Fruit fly (Drosophila melanogaster) whole organism, embryonic: ENCODE measurements around the gene CAH16.

Experiments
- Ada2b ChIP-seq: fragments of 200-800 bp; sonication (Bioruptor generic); IDR thresholded peaks from 2 replicates; pipeline ENCODE4 v1.3.6; 2022; ENCODE audit warnings: missing biosample characterization, missing genetic modification characterization
- Aef1 ChIP-seq: fragments of 200-800 bp; sonication (Bioruptor generic); IDR thresholded peaks from 3 replicates; pipeline ENCODE4 v1.3.6; 2022; ENCODE audit warnings: missing biosample characterization, missing genetic modification characterization
- Atf3 ChIP-seq: fragments of 200-800 bp; sonication (Bioruptor generic); optimal IDR thresholded peaks from 3 replicates; lab custom pipeline; 2016; ENCODE audit warnings: missing biosample characterization, missing genetic modification characterization
- CG10431 ChIP-seq: fragments of 200-800 bp; sonication (Bioruptor generic); optimal IDR thresholded peaks from 3 replicates; lab custom pipeline; 2018; ENCODE audit warnings: missing biosample characterization, mild to moderate bottlenecking, missing genetic modification characterization
- CG10654 ChIP-seq: fragments of 200-800 bp; sonication (Bioruptor generic); optimal IDR thresholded peaks from 2 replicates; lab custom pipeline; 2016; ENCODE audit warnings: missing biosample characterization, missing genetic modification characterization
- CG12236 ChIP-seq: fragments of 200-800 bp; sonication (Bioruptor generic); optimal IDR thresholded peaks from 2 replicates; lab custom pipeline; 2016; ENCODE audit warnings: missing biosample characterization, missing genetic modification characterization
- CG15011 ChIP-seq: fragments of 200-800 bp; sonication (Bioruptor generic); optimal IDR thresholded peaks from 3 replicates; lab custom pipeline; 2018; ENCODE audit warnings: missing biosample characterization, mild to moderate bottlenecking, missing genetic modification characterization
- CG1602 ChIP-seq: fragments of 200-800 bp; sonication (Bioruptor generic); optimal IDR thresholded peaks from 3 replicates; lab custom pipeline; 2016; ENCODE audit warnings: missing biosample characterization, missing genetic modification characterization
- CG2120 ChIP-seq: fragments of 200-800 bp; sonication (Bioruptor generic); optimal IDR thresholded peaks from 3 replicates; lab custom pipeline; 2016; ENCODE audit warnings: missing biosample characterization, missing genetic modification characterization
- CG2678 ChIP-seq: fragments of 200-800 bp; sonication (Bioruptor generic); optimal IDR thresholded peaks from 3 replicates; lab custom pipeline; 2019; ENCODE audit warnings: missing biosample characterization, mild to moderate bottlenecking, missing genetic modification characterization, moderate library complexity
- CG30020 ChIP-seq: fragments of 200-800 bp; optimal IDR thresholded peaks from 2 replicates; lab custom pipeline; 2019; ENCODE audit warnings: missing biosample characterization, mild to moderate bottlenecking, missing genetic modification characterization, moderate library complexity
- CG34422 ChIP-seq: fragments of 200-800 bp; sonication (Bioruptor generic); IDR thresholded peaks from 3 replicates; pipeline ENCODE4 v1.3.6; 2022; ENCODE audit warnings: missing biosample characterization, missing genetic modification characterization
- CG4360 ChIP-seq: fragments of 200-800 bp; sonication (Bioruptor generic); IDR thresholded peaks from 2 replicates; pipeline ENCODE4 v1.3.6; 2022; ENCODE audit warnings: missing biosample characterization, missing genetic modification characterization
- CG6654 ChIP-seq: fragments of 200-800 bp; sonication (Bioruptor generic); optimal IDR thresholded peaks from 2 replicates; lab custom pipeline; 2017; ENCODE audit warnings: missing biosample characterization, mild to moderate bottlenecking, missing genetic modification characterization
- CG6854 ChIP-seq: fragments of 200-800 bp; sonication (Bioruptor generic); optimal IDR thresholded peaks from 3 replicates; lab custom pipeline; 2017; ENCODE audit warnings: missing biosample characterization, mild to moderate bottlenecking, missing genetic modification characterization
- CG7357 ChIP-seq: fragments of 200-800 bp; sonication (Bioruptor generic); IDR thresholded peaks from 3 replicates; pipeline ENCODE4 v1.3.6; 2022; ENCODE audit warnings: missing biosample characterization, missing genetic modification characterization
- CG7372 ChIP-seq: fragments of 200-800 bp; sonication (Bioruptor generic); IDR thresholded peaks from 2 replicates; pipeline ENCODE4 v1.3.6; 2022; ENCODE audit warnings: missing biosample characterization, missing genetic modification characterization
- Ets65A ChIP-seq: fragments of 200-800 bp; sonication (Bioruptor generic); peaks from one replicate; lab custom pipeline; 2016; ENCODE audit warnings: missing biosample characterization, missing genetic modification characterization
- Ets97D ChIP-seq: fragments of 200-800 bp; sonication (Bioruptor generic); optimal IDR thresholded peaks from 3 replicates; lab custom pipeline; 2016; ENCODE audit warnings: missing biosample characterization, missing genetic modification characterization
- Hr51 ChIP-seq, 2 experiments: fragments of 200-800 bp; sonication (Bioruptor generic); optimal IDR thresholded peaks; 2 replicates in 1 of 2; 3 replicates in 1 of 2; lab custom pipeline; 2016 to 2018; ENCODE audit warnings: missing biosample characterization in 2 of 2, missing genetic modification characterization in 2 of 2, mild to moderate bottlenecking in 1 of 2, moderate library complexity in 1 of 2
- Lim3 ChIP-seq: fragments of 200-800 bp; sonication (Bioruptor generic); IDR thresholded peaks from 2 replicates; pipeline ENCODE4 v1.3.6; 2022; ENCODE audit warnings: missing biosample characterization, missing genetic modification characterization
- Lpt ChIP-seq: fragments of >200 bp; optimal IDR thresholded peaks from 2 replicates; lab custom pipeline; 2018; ENCODE audit warnings: missing biosample characterization, missing genetic modification characterization
- MTF-1 ChIP-seq: fragments of 200-800 bp; sonication (Bioruptor generic); optimal IDR thresholded peaks from 2 replicates; lab custom pipeline; 2018; ENCODE audit warnings: missing biosample characterization, mild to moderate bottlenecking, missing genetic modification characterization, borderline replicate concordance
- Myb ChIP-seq: fragments of 200-800 bp; sonication (Bioruptor generic); optimal IDR thresholded peaks from 2 replicates; lab custom pipeline; 2016; ENCODE audit warnings: missing biosample characterization, missing genetic modification characterization
- Optix ChIP-seq: fragments of 200-800 bp; sonication (Bioruptor generic); IDR thresholded peaks from 3 replicates; pipeline ENCODE4 v1.3.6; 2022; ENCODE audit warnings: missing biosample characterization, missing genetic modification characterization
- Sox102F ChIP-seq: fragments of 200-800 bp; sonication (Bioruptor generic); optimal IDR thresholded peaks from 2 replicates; lab custom pipeline; 2018; ENCODE audit warnings: missing biosample characterization, mild to moderate bottlenecking, missing genetic modification characterization, moderate library complexity
- YL-1 ChIP-seq: fragments of 200-800 bp; sonication (Bioruptor generic); optimal IDR thresholded peaks from 3 replicates; lab custom pipeline; 2017; ENCODE audit warnings: missing biosample characterization, mild to moderate bottlenecking, missing genetic modification characterization
- chinmo ChIP-seq: fragments of 200-800 bp; sonication (Bioruptor generic); IDR thresholded peaks from 4 replicates; pipeline ENCODE4 v1.3.6; 2022; ENCODE audit warnings: missing biosample characterization, missing genetic modification characterization; ENCODE audit not compliant: partially characterized antibody
- chm ChIP-seq: fragments of 200-800 bp; sonication (Bioruptor generic); IDR thresholded peaks from 2 replicates; pipeline ENCODE4 v1.3.6; 2022; ENCODE audit warnings: missing biosample characterization, missing genetic modification characterization
- ci ChIP-seq: fragments of 200-800 bp; sonication (Bioruptor generic); IDR thresholded peaks from 3 replicates; pipeline ENCODE4 v1.3.6; 2022; ENCODE audit warnings: missing biosample characterization, missing genetic modification characterization
- corto ChIP-seq: fragments of 200-800 bp; sonication (Bioruptor generic); optimal IDR thresholded peaks from 2 replicates; lab custom pipeline; 2016; ENCODE audit warnings: missing biosample characterization, mild to moderate bottlenecking, missing genetic modification characterization, moderate library complexity
- dmrt11E ChIP-seq: fragments of 200-800 bp; sonication (Bioruptor generic); optimal IDR thresholded peaks from 3 replicates; lab custom pipeline; 2018; ENCODE audit warnings: missing biosample characterization, mild to moderate bottlenecking, missing genetic modification characterization, moderate library complexity
- exex ChIP-seq: fragments of 200-800 bp; sonication (Bioruptor generic); optimal IDR thresholded peaks from 4 replicates; lab custom pipeline; 2018; ENCODE audit warnings: missing biosample characterization, mild to moderate bottlenecking, missing genetic modification characterization, moderate library complexity
- gro ChIP-seq: fragments of 200-800 bp; sonication (Bioruptor generic); optimal IDR thresholded peaks from 2 replicates; lab custom pipeline; 2016; ENCODE audit warnings: missing biosample characterization, missing genetic modification characterization
- gsb ChIP-seq: fragments of 200-800 bp; sonication (Bioruptor generic); IDR thresholded peaks from 2 replicates; pipeline ENCODE4 v1.3.6; 2022; ENCODE audit warnings: missing biosample characterization, missing genetic modification characterization
- ham ChIP-seq: fragments of 200-800 bp; sonication (Bioruptor generic); IDR thresholded peaks from 2 replicates; pipeline ENCODE4 v1.3.6; 2022; ENCODE audit warnings: missing biosample characterization, missing genetic modification characterization
- hb ChIP-seq: fragments of 200-800 bp; sonication (Bioruptor generic); IDR thresholded peaks from 3 replicates; pipeline ENCODE4 v1.3.6; 2022; ENCODE audit warnings: missing biosample characterization, missing genetic modification characterization; ENCODE audit not compliant: partially characterized antibody
- inv ChIP-seq: fragments of 200-800 bp; sonication (Bioruptor generic); IDR thresholded peaks from 2 replicates; pipeline ENCODE4 v1.3.6; 2022; ENCODE audit warnings: missing biosample characterization, missing genetic modification characterization; ENCODE audit not compliant: partially characterized antibody
- jing ChIP-seq: fragments of 200-800 bp; sonication (Bioruptor generic); optimal IDR thresholded peaks from 2 replicates; lab custom pipeline; 2018; ENCODE audit warnings: missing biosample characterization, mild to moderate bottlenecking, missing genetic modification characterization
- kah ChIP-seq: fragments of 200-800 bp; sonication (Bioruptor generic); optimal IDR thresholded peaks from 2 replicates; lab custom pipeline; 2018; ENCODE audit warnings: missing biosample characterization, mild to moderate bottlenecking, missing genetic modification characterization
- onecut ChIP-seq: fragments of 200-800 bp; sonication (Bioruptor generic); IDR thresholded peaks from 2 replicates; pipeline ENCODE4 v1.3.6; 2022; ENCODE audit warnings: missing biosample characterization, missing genetic modification characterization
- pho ChIP-seq: fragments of 200-800 bp; sonication (Bioruptor generic); optimal IDR thresholded peaks from 2 replicates; lab custom pipeline; 2016; ENCODE audit warnings: missing biosample characterization, missing genetic modification characterization
- rib ChIP-seq: fragments of 200-800 bp; sonication (Bioruptor generic); IDR thresholded peaks from 2 replicates; pipeline ENCODE4 v1.3.6; 2022; ENCODE audit warnings: missing biosample characterization, missing genetic modification characterization
- sens-2 ChIP-seq: fragments of 200-800 bp; sonication (Bioruptor generic); IDR thresholded peaks from 2 replicates; pipeline ENCODE4 v1.3.6; 2022; ENCODE audit warnings: missing biosample characterization, missing genetic modification characterization
- sna ChIP-seq: fragments of 200-800 bp; sonication (Bioruptor generic); IDR thresholded peaks from 2 replicates; pipeline ENCODE4 v1.3.6; 2022; ENCODE audit warnings: missing biosample characterization, missing genetic modification characterization; ENCODE audit not compliant: partially characterized antibody
- stc ChIP-seq: fragments of 200-800 bp; sonication (Bioruptor generic); IDR thresholded peaks from 2 replicates; pipeline ENCODE4 v1.3.6; 2022; ENCODE audit warnings: missing biosample characterization, missing genetic modification characterization
- sug ChIP-seq: fragments of 200-800 bp; optimal IDR thresholded peaks from 2 replicates; lab custom pipeline; 2019; ENCODE audit warnings: missing biosample characterization, mild to moderate bottlenecking, missing genetic modification characterization, moderate library complexity
- tin ChIP-seq: fragments of 200-800 bp; sonication (Bioruptor generic); optimal IDR thresholded peaks from 3 replicates; lab custom pipeline; 2016; ENCODE audit warnings: missing biosample characterization, missing genetic modification characterization
- tio ChIP-seq: fragments of 200-800 bp; sonication (Bioruptor generic); optimal IDR thresholded peaks from 2 replicates; lab custom pipeline; 2017; ENCODE audit warnings: missing biosample characterization, missing genetic modification characterization, inconsistent platforms
- vvl ChIP-seq: fragments of 200-800 bp; sonication (Bioruptor generic); IDR thresholded peaks from 2 replicates; pipeline ENCODE4 v1.3.6; 2022; ENCODE audit warnings: missing biosample characterization, missing genetic modification characterization
- wor ChIP-seq: fragments of 200-800 bp; sonication (Bioruptor generic); IDR thresholded peaks from 2 replicates; pipeline ENCODE4 v1.3.6; 2022; ENCODE audit warnings: missing biosample characterization, missing genetic modification characterization

CAH16 gene

dm6 chr3R:31250426-31251034, 9.5 kb upstream of the CAH16 start:
- TF ChIP-seq tio (GFP tag; lab: Kevin White, UChicago) (no peak), rib (GFP tag; lab: Robert Waterston, UW) (no peak), hb (GFP tag; lab: Robert Waterston, UW) (no peak), sna (GFP tag; lab: Robert Waterston, UW) (no peak), chinmo (GFP tag; lab: Robert Waterston, UW) (0 out of 4 replicates have a peak, but pooled peaks have one; percentile 37), kah (GFP tag; lab: Kevin White, UChicago) (no peak), pho (no peak), YL-1 (GFP tag; lab: Kevin White, UChicago) (no peak), wor (GFP tag; lab: Robert Waterston, UW) (no peak), CG15011 (no peak), CG30020 (no peak), CG10654 (GFP tag; lab: Kevin White, UChicago) (no peak), Aef1 (no peak), exex (tag; lab: Kevin White, UChicago) (peak; percentile 38), CG7357 (GFP tag; lab: Robert Waterston, UW) (no peak), Lpt (no peak), corto (GFP tag; lab: Kevin White, UChicago) (no peak), vvl (GFP tag; lab: Robert Waterston, UW) (no peak), Hr51 (GFP tag; optimal IDR thresholded peaks at IDR 0.05; lab: Kevin White, UChicago) (no peak), Lim3 (GFP tag; lab: Robert Waterston, UW) (no peak), chm (GFP tag; lab: Robert Waterston, UW) (no peak), Ets97D (GFP tag; lab: Kevin White, UChicago) (no peak), stc (GFP tag; lab: Robert Waterston, UW) (no peak), CG2678 (tag; lab: Kevin White, UChicago) (no peak), inv (GFP tag; lab: Robert Waterston, UW) (no peak), sens-2 (GFP tag; lab: Robert Waterston, UW) (no peak), dmrt11E (tag; lab: Kevin White, UChicago) (no peak), CG12236 (GFP tag; lab: Kevin White, UChicago) (no peak), Optix (GFP tag; lab: Robert Waterston, UW) (no peak), tin (GFP tag; lab: Kevin White, UChicago) (no peak), MTF-1 (GFP tag; lab: Kevin White, UChicago) (no peak), Sox102F (GFP tag; lab: Kevin White, UChicago) (no peak), ham (GFP tag; lab: Robert Waterston, UW) (no peak), Ets65A (GFP tag; lab: Kevin White, UChicago) (no peak), ci (GFP tag; lab: Robert Waterston, UW) (no peak), CG4360 (GFP tag; lab: Robert Waterston, UW) (no peak), jing (GFP tag; lab: Kevin White, UChicago) (no peak), gsb (GFP tag; lab: Robert Waterston, UW) (0 out of 2 replicates have a peak, but pooled peaks have one; percentile 8), onecut (no peak), Atf3 (no peak), CG6654 (GFP tag; lab: Kevin White, UChicago) (peak; percentile 88), CG2120 (GFP tag; lab: Kevin White, UChicago) (peak; percentile 12), CG7372 (GFP tag; lab: Robert Waterston, UW) (peak; percentile 74), Ada2b (GFP tag; lab: Robert Waterston, UW) (no peak), CG34422 (GFP tag; lab: Robert Waterston, UW) (no peak), CG1602 (GFP tag; lab: Kevin White, UChicago) (no peak), gro (GFP tag; lab: Kevin White, UChicago) (peak; percentile 15), CG6854 (GFP tag; lab: Kevin White, UChicago) (no peak), Myb (GFP tag; lab: Kevin White, UChicago) (no peak), CG10431 (GFP tag; lab: Kevin White, UChicago) (no peak), sug (tag; lab: Kevin White, UChicago) (peak; percentile 30)
